Comparison of ENCODE assay signal across 4 fruit fly cellular contexts in genomic region chr2L:10502862-10503261, dm6.
TF ChIP-seq lines count a peak whose summit lies in the region.

No protein-coding gene starts in this region.

- no peak for TF ChIP-seq CTCF in whole organism, embryonic (GFP tag; optimal IDR thresholded peaks at IDR 0.05; lab: Kevin White, UChicago)

TF ChIP-seq in whole organism, embryonic, 481 proteins besides CTCF, POLR2A, EP300 and RAD21 (continues in another document):
- TF ChIP-seq CG7372 (GFP tag; IDR thresholded peaks at IDR 0.05; lab: Robert Waterston, UW) (no peak), CG10209 (GFP tag; optimal IDR thresholded peaks at IDR 0.05; lab: Kevin White, UChicago) (no peak), H15 (GFP tag; IDR thresholded peaks at IDR 0.05; lab: Robert Waterston, UW) (no peak), tin (GFP tag; optimal IDR thresholded peaks at IDR 0.05; lab: Kevin White, UChicago) (no peak), odd (GFP tag; optimal IDR thresholded peaks at IDR 0.05; lab: Kevin White, UChicago) (no peak), CG2199 (GFP tag; IDR thresholded peaks at IDR 0.05; lab: Robert Waterston, UW) (peak; percentile 50; the same call in 1 of the 3 replicates), CG34224 (GFP tag; IDR thresholded peaks at IDR 0.05; lab: Robert Waterston, UW; ENCODE audit: partially characterized antibody) (no peak), gsb (GFP tag; IDR thresholded peaks at IDR 0.05; lab: Robert Waterston, UW) (no peak), nerfin-2 (GFP tag; IDR thresholded peaks at IDR 0.05; lab: Robert Waterston, UW; ENCODE audit: partially characterized antibody) (no peak), Dbx (GFP tag; IDR thresholded peaks at IDR 0.05; lab: Robert Waterston, UW) (no peak), Rfx (GFP tag; IDR thresholded peaks at IDR 0.05; lab: Robert Waterston, UW) (no peak), exex (tag; optimal IDR thresholded peaks at IDR 0.05; lab: Kevin White, UChicago) (peak; percentile 21), stc (GFP tag; IDR thresholded peaks at IDR 0.05; lab: Robert Waterston, UW) (no peak), vfl (GFP tag; optimal IDR thresholded peaks at IDR 0.05; lab: Kevin White, UChicago) (no peak), CG6689 (GFP tag; IDR thresholded peaks at IDR 0.05; lab: Robert Waterston, UW) (no peak), HLH3B (GFP tag; IDR thresholded peaks at IDR 0.05; lab: Robert Waterston, UW) (no peak), Ptx1 (GFP tag; IDR thresholded peaks at IDR 0.05; lab: Robert Waterston, UW) (no peak), dm (GFP tag; optimal IDR thresholded peaks at IDR 0.05; lab: Kevin White, UChicago) (no peak), Pdp1 (GFP tag; optimal IDR thresholded peaks at IDR 0.05; lab: Kevin White, UChicago) (no peak), fd102C (GFP tag; optimal IDR thresholded peaks at IDR 0.05; lab: Kevin White, UChicago) (no peak), CG10565 (GFP tag; optimal IDR thresholded peaks at IDR 0.05; lab: Kevin White, UChicago) (no peak), slp2 (GFP tag; optimal IDR thresholded peaks at IDR 0.05; lab: Kevin White, UChicago) (no peak), CG16779 (GFP tag; IDR thresholded peaks at IDR 0.05; lab: Robert Waterston, UW) (no peak), salm (tag; optimal IDR thresholded peaks at IDR 0.05; lab: Kevin White, UChicago) (no peak)

TF ChIP-seq in whole organism, prepupa, 60 proteins besides CTCF, POLR2A, EP300 and RAD21:
- TF ChIP-seq Eip93F (GFP tag; optimal IDR thresholded peaks at IDR 0.05; lab: Kevin White, UChicago), result no peak
- TF ChIP-seq Met (GFP tag; optimal IDR thresholded peaks at IDR 0.05; lab: Kevin White, UChicago), result no peak
- TF ChIP-seq Eip78C (GFP tag; lab: Kevin White, UChicago), result peak; percentile 53

TF ChIP-seq in whole organism, pupa, 21 proteins besides CTCF, POLR2A, EP300 and RAD21:
- TF ChIP-seq Snoo (tag; optimal IDR thresholded peaks at IDR 0.05; lab: Kevin White, UChicago) (no peak), CG12605 (GFP tag; IDR thresholded peaks at IDR 0.05; lab: Robert Waterston, UW) (0 out of 2 replicates have a peak, but pooled peaks have one; percentile 10)
TF ChIP-seq in whole organism, pupa: peak in this region for 1.

TF ChIP-seq in whole organism, wandering third instar larva, 38 proteins besides CTCF, POLR2A, EP300 and RAD21:
- no peak for TF ChIP-seq Rel (GFP tag; optimal IDR thresholded peaks at IDR 0.05; lab: Kevin White, UChicago)
- TF ChIP-seq Rel (tag; optimal IDR thresholded peaks at IDR 0.05; lab: Kevin White, UChicago), result peak; percentile 78
- no peak for TF ChIP-seq Jra (GFP tag; optimal IDR thresholded peaks at IDR 0.05; lab: Kevin White, UChicago)
